Fruit fly (Drosophila melanogaster): Measurements from ENCODE around the gene CG3386.

The CG3386 gene

dm6 chr3L:685441-685804 is 3.2 kb upstream of the CG3386 start, which contains the start of gene ebd1 (continued):
- peak; percentile 71 to 84 for TF ChIP-seq Trl (optimal IDR thresholded peaks at IDR 0.05)
- no peak for TF ChIP-seq Trl (GFP tag; optimal IDR thresholded peaks at IDR 0.05)
- TF ChIP-seq Hmx (GFP tag; optimal IDR thresholded peaks at IDR 0.05): no peak
- TF ChIP-seq ftz-f1 (GFP tag; optimal IDR thresholded peaks at IDR 0.05): peak; percentile 43
- TF ChIP-seq CG18599 (GFP tag; optimal IDR thresholded peaks at IDR 0.05): no peak
- TF ChIP-seq Abd-B (GFP tag; optimal IDR thresholded peaks at IDR 0.05): no peak
- TF ChIP-seq BEAF-32 (GFP tag; optimal IDR thresholded peaks at IDR 0.05): no peak
- TF ChIP-seq insv (GFP tag; optimal IDR thresholded peaks at IDR 0.05): peak in 1 of 2 experiments; percentile 68
- no peak for TF ChIP-seq tna (GFP tag; IDR thresholded peaks at IDR 0.05; ENCODE audit: partially characterized antibody)
- TF ChIP-seq HLH3B (GFP tag; IDR thresholded peaks at IDR 0.05): peak; percentile 7; the same call in 1 of the 2 replicates
- no peak for TF ChIP-seq Hand (GFP tag; optimal IDR thresholded peaks at IDR 0.05)
- no peak for TF ChIP-seq CG12744 (GFP tag; optimal IDR thresholded peaks at IDR 0.05)
- no peak for TF ChIP-seq CG9215 (GFP tag; IDR thresholded peaks at IDR 0.05)
- no peak for TF ChIP-seq az2 (GFP tag; optimal IDR thresholded peaks at IDR 0.05)
- peak; percentile 27 for TF ChIP-seq CG10267 (tag; optimal IDR thresholded peaks at IDR 0.05)
- TF ChIP-seq Six4 (GFP tag; optimal IDR thresholded peaks at IDR 0.05): no peak
- no peak for TF ChIP-seq CG14441 (GFP tag; IDR thresholded peaks at IDR 0.05)
- TF ChIP-seq ro (GFP tag; IDR thresholded peaks at IDR 0.05): no peak
- no peak for TF ChIP-seq Fer3 (tag; optimal IDR thresholded peaks at IDR 0.05)
- no peak for TF ChIP-seq sisA (GFP tag; IDR thresholded peaks at IDR 0.05)
- no peak for TF ChIP-seq croc (GFP tag; conservative IDR thresholded peaks at IDR 0.05)
- TF ChIP-seq tx (GFP tag; optimal IDR thresholded peaks at IDR 0.05): no peak
- TF ChIP-seq org-1 (GFP tag; optimal IDR thresholded peaks at IDR 0.05): no peak
- TF ChIP-seq kah (GFP tag; optimal IDR thresholded peaks at IDR 0.05): no peak
- TF ChIP-seq pita (GFP tag; optimal IDR thresholded peaks at IDR 0.05): no peak
- no peak for TF ChIP-seq amos (GFP tag; IDR thresholded peaks at IDR 0.05; ENCODE audit: partially characterized antibody)
- no peak for TF ChIP-seq CG2129 (GFP tag; IDR thresholded peaks at IDR 0.05; ENCODE audit: partially characterized antibody)
- TF ChIP-seq dati (GFP tag; IDR thresholded peaks at IDR 0.05): no peak
- TF ChIP-seq chn (GFP tag; optimal IDR thresholded peaks at IDR 0.05): no peak
- TF ChIP-seq CG4360 (GFP tag; IDR thresholded peaks at IDR 0.05): no peak
- no peak for TF ChIP-seq scrt (GFP tag; optimal IDR thresholded peaks at IDR 0.05)
- peak; percentile 6 for TF ChIP-seq mirr (GFP tag; optimal IDR thresholded peaks at IDR 0.05)
- TF ChIP-seq B-H2 (GFP tag; optimal IDR thresholded peaks at IDR 0.05): no peak
- 0 out of 3 replicates have a peak, but pooled peaks have one; percentile 4 for TF ChIP-seq Aef1 (GFP tag; IDR thresholded peaks at IDR 0.05)
- no peak for TF ChIP-seq CG15696 (tag; optimal IDR thresholded peaks at IDR 0.05)
- TF ChIP-seq gro (GFP tag; optimal IDR thresholded peaks at IDR 0.05): peak; percentile 25
- TF ChIP-seq TFAM (GFP tag; optimal IDR thresholded peaks at IDR 0.05): no peak
- no peak for TF ChIP-seq abd-A (tag; optimal IDR thresholded peaks at IDR 0.05)
- TF ChIP-seq ash1 (GFP tag; optimal IDR thresholded peaks at IDR 0.05): no peak
- TF ChIP-seq Bgb (GFP tag; IDR thresholded peaks at IDR 0.05; ENCODE audit: partially characterized antibody): no peak
- no peak for TF ChIP-seq Sox100B (GFP tag; optimal IDR thresholded peaks at IDR 0.05)
- no peak for TF ChIP-seq Mad (GFP tag; optimal IDR thresholded peaks at IDR 0.05)
- no peak for TF ChIP-seq fd102C (GFP tag; optimal IDR thresholded peaks at IDR 0.05)
- no peak for TF ChIP-seq esg (GFP tag; conservative IDR thresholded peaks at IDR 0.05)
- no peak for TF ChIP-seq CG10654 (GFP tag; optimal IDR thresholded peaks at IDR 0.05)
- peak; percentile 80 for TF ChIP-seq CG1832 (GFP tag; optimal IDR thresholded peaks at IDR 0.05)
- no peak for TF ChIP-seq CG1602 (GFP tag; optimal IDR thresholded peaks at IDR 0.05)
- TF ChIP-seq Kr (GFP tag; optimal IDR thresholded peaks at IDR 0.05): peak; percentile 35
- TF ChIP-seq Antp (GFP tag; optimal IDR thresholded peaks at IDR 0.05): no peak
- TF ChIP-seq Pdp1 (GFP tag; optimal IDR thresholded peaks at IDR 0.05): peak in 1 of 2 experiments; percentile 60
- TF ChIP-seq Dll (GFP tag; IDR thresholded peaks at IDR 0.05; ENCODE audit: partially characterized antibody): 0 out of 4 replicates have a peak, but pooled peaks have one; percentile 44
